Worm (Caenorhabditis elegans) whole organism, L4 larva: ENCODE results near the gene rle-1.

Experiments used
- D1046.2 ChIP-seq: fragments of 200-800 bp; sonication (Bioruptor generic); IDR thresholded peaks from 2 replicates; pipeline ENCODE4 v1.3.6; 2022; ENCODE audit warnings: missing genetic modification characterization, missing compliant biosample characterization
- T26A8.4 ChIP-seq: fragments of 200-800 bp; sonication (Bioruptor generic); IDR thresholded peaks from 2 replicates; pipeline ENCODE4 v1.3.6; 2022; ENCODE audit warnings: missing genetic modification characterization, missing compliant biosample characterization
- Y48G9A.11 ChIP-seq: fragments of 200-800 bp; sonication (Bioruptor generic); IDR thresholded peaks from 2 replicates; pipeline ENCODE4 v1.3.6; 2022; ENCODE audit warnings: missing genetic modification reagents, missing genetic modification characterization, missing compliant biosample characterization
- Y75B8A.6 ChIP-seq: fragments of 200-800 bp; sonication (Bioruptor generic); IDR thresholded peaks from 2 replicates; pipeline ENCODE4 v1.3.6; 2022; ENCODE audit warnings: missing genetic modification reagents, missing genetic modification characterization, missing compliant biosample characterization
- ZK546.5 ChIP-seq, 2 experiments: sonication (generic microtip); optimal IDR thresholded peaks; 2 replicates each; lab custom pipeline; 2017; ENCODE audit warnings: missing biosample characterization in 2 of 2, missing genetic modification characterization in 2 of 2
- aha-1 ChIP-seq: fragments of 150-350 bp; peaks from one replicate; lab custom pipeline; 2014; ENCODE audit warnings: missing biosample characterization, missing genetic modification characterization
- ama-1 ChIP-seq: fragments of 150-350 bp; optimal IDR thresholded peaks from 2 replicates; lab custom pipeline; 2014; ENCODE audit warnings: inconsistent platforms, mixed read lengths
- arid-1 ChIP-seq: fragments of 200-800 bp; sonication (Bioruptor generic); conservative IDR thresholded peaks from 2 replicates; pipeline ENCODE4 v1.3.6; 2022; ENCODE audit warnings: missing genetic modification reagents, missing genetic modification characterization, missing compliant biosample characterization
- ceh-20 ChIP-seq: fragments of 200-800 bp; sonication (Bioruptor generic); IDR thresholded peaks from 2 replicates; pipeline ENCODE4 v1.3.6; 2022; ENCODE audit warnings: missing genetic modification reagents, missing genetic modification characterization, missing compliant biosample characterization
- ceh-28 ChIP-seq: fragments of 150-350 bp; optimal IDR thresholded peaks from 2 replicates; lab custom pipeline; 2014; ENCODE audit warnings: missing biosample characterization, missing genetic modification reagents, missing genetic modification characterization
- ceh-62 ChIP-seq: sonication (generic microtip); optimal IDR thresholded peaks from 2 replicates; lab custom pipeline; 2017; ENCODE audit warnings: missing biosample characterization, missing genetic modification characterization
- ceh-82 ChIP-seq: sonication (generic microtip); optimal IDR thresholded peaks from 2 replicates; lab custom pipeline; 2017; ENCODE audit warnings: missing biosample characterization, missing genetic modification characterization
- ces-1 ChIP-seq: fragments of 150-350 bp; sonication (generic microtip); optimal IDR thresholded peaks from 4 replicates; lab custom pipeline; 2014; ENCODE audit warnings: missing biosample characterization, missing genetic modification reagents, missing genetic modification characterization
- cey-2 ChIP-seq: sonication (generic microtip); optimal IDR thresholded peaks from 3 replicates; lab custom pipeline; 2017; ENCODE audit warnings: missing genetic modification characterization, mild to moderate bottlenecking, missing compliant biosample characterization, antibody characterized with exemption, borderline replicate concordance; ENCODE audit not compliant: insufficient read depth
- daf-12 ChIP-seq: fragments of 150-350 bp; optimal IDR thresholded peaks from 2 replicates; lab custom pipeline; 2014; ENCODE audit warnings: missing biosample characterization, missing genetic modification reagents, missing genetic modification characterization
- daf-16 ChIP-seq, 3 experiments: sonication (generic microtip); optimal IDR thresholded peaks; 2 replicates each; lab custom pipeline; 2016 to 2017; ENCODE audit warnings: missing genetic modification characterization in 3 of 3, missing genetic modification reagents in 3 of 3, mild to moderate bottlenecking in 2 of 3, missing compliant biosample characterization in 2 of 3, missing biosample characterization in 1 of 3, moderate library complexity in 1 of 3
- daf-8 ChIP-seq: fragments of 200-800 bp; sonication (Bioruptor generic); IDR thresholded peaks from 2 replicates; pipeline ENCODE4 v1.3.6; 2022; ENCODE audit warnings: missing genetic modification characterization, missing compliant biosample characterization
- dmd-8 ChIP-seq: fragments of 200-800 bp; sonication (Bioruptor generic); IDR thresholded peaks from 2 replicates; pipeline ENCODE4 v1.3.6; 2022; ENCODE audit warnings: missing genetic modification characterization, missing compliant biosample characterization
- duxl-1 ChIP-seq: sonication (generic microtip); optimal IDR thresholded peaks from 2 replicates; lab custom pipeline; 2016; ENCODE audit warnings: mild to moderate bottlenecking, missing genetic modification characterization, moderate library complexity, missing compliant biosample characterization; ENCODE audit not compliant: poor library complexity
- dve-1 ChIP-seq: sonication (generic microtip); optimal IDR thresholded peaks from 2 replicates; lab custom pipeline; 2017; ENCODE audit warnings: antibody characterized with exemption, mild to moderate bottlenecking, missing genetic modification characterization, missing compliant biosample characterization; ENCODE audit not compliant: insufficient read depth
- fkh-10 ChIP-seq: fragments of 150-350 bp; optimal IDR thresholded peaks from 2 replicates; lab custom pipeline; 2014; ENCODE audit warnings: missing biosample characterization, missing genetic modification reagents, missing genetic modification characterization
- hlh-11 ChIP-seq: fragments of 200-800 bp; sonication (Bioruptor generic); optimal IDR thresholded peaks from 2 replicates; lab custom pipeline; 2018; ENCODE audit warnings: mild to moderate bottlenecking, missing genetic modification characterization, missing compliant biosample characterization
- hmg-1.1 ChIP-seq: fragments of 200-800 bp; sonication (Bioruptor generic); IDR thresholded peaks from 2 replicates; pipeline ENCODE4 v1.3.6; 2022; ENCODE audit warnings: missing genetic modification reagents, missing genetic modification characterization, missing compliant biosample characterization
- lin-13 ChIP-seq: fragments of 150-350 bp; optimal IDR thresholded peaks from 2 replicates; lab custom pipeline; 2014; ENCODE audit warnings: missing biosample characterization, missing genetic modification reagents, missing genetic modification characterization
- lin-29 ChIP-seq: fragments of 200-800 bp; sonication (Bioruptor generic); IDR thresholded peaks from 2 replicates; pipeline ENCODE4 v1.3.6; 2022; ENCODE audit warnings: missing genetic modification reagents, missing genetic modification characterization, missing compliant biosample characterization
- lin-38 ChIP-seq: fragments of 200-800 bp; sonication (Bioruptor generic); IDR thresholded peaks from 2 replicates; pipeline ENCODE4 v1.3.6; 2022; ENCODE audit warnings: missing genetic modification reagents, missing genetic modification characterization, missing compliant biosample characterization
- lin-39 ChIP-seq: fragments of 150-350 bp; optimal IDR thresholded peaks from 2 replicates; lab custom pipeline; 2014; ENCODE audit warnings: missing biosample characterization, missing genetic modification reagents, missing genetic modification characterization
- lir-3 ChIP-seq: sonication (generic microtip); optimal IDR thresholded peaks from 2 replicates; lab custom pipeline; 2016; ENCODE audit warnings: mild to moderate bottlenecking, missing genetic modification characterization, missing compliant biosample characterization
- mdt-29 ChIP-seq: fragments of 200-800 bp; sonication (Bioruptor generic); IDR thresholded peaks from 2 replicates; pipeline ENCODE4 v1.3.6; 2022; ENCODE audit warnings: missing genetic modification reagents, missing genetic modification characterization, missing compliant biosample characterization
- mes-2 ChIP-seq: sonication (generic microtip); optimal IDR thresholded peaks from 2 replicates; lab custom pipeline; 2016; ENCODE audit warnings: missing genotype, mild to moderate bottlenecking, missing genetic modification characterization, missing compliant biosample characterization; ENCODE audit not compliant: poor library complexity, severe bottlenecking
- nhr-42 ChIP-seq: fragments of 200-800 bp; sonication (Bioruptor generic); IDR thresholded peaks from 2 replicates; pipeline ENCODE4 v1.3.6; 2022; ENCODE audit warnings: missing genetic modification characterization, missing compliant biosample characterization
- nhr-48 ChIP-seq: sonication (generic microtip); optimal IDR thresholded peaks from 2 replicates; lab custom pipeline; 2016; ENCODE audit warnings: mild to moderate bottlenecking, missing genetic modification characterization, missing compliant biosample characterization
- nhr-76 ChIP-seq: fragments of 150-350 bp; optimal IDR thresholded peaks from 2 replicates; lab custom pipeline; 2014; ENCODE audit warnings: missing biosample characterization, missing genetic modification characterization
- pha-4 ChIP-seq, 2 experiments: fragments of 150-350 bp in 1 of 2; fragments of 200-800 bp in 1 of 2; sonication (Bioruptor generic) in 1 of 2; IDR thresholded peaks in 1 of 2; optimal IDR thresholded peaks in 1 of 2; 2 replicates each; pipeline versions ENCODE4 v1.3.6 to Lab custom; 2014 to 2022; ENCODE audit warnings: missing genetic modification characterization in 2 of 2, missing genetic modification reagents in 2 of 2, missing biosample characterization in 1 of 2, missing compliant biosample characterization in 1 of 2
- pqm-1 ChIP-seq: sonication (generic microtip); optimal IDR thresholded peaks from 2 replicates; lab custom pipeline; 2017; ENCODE audit warnings: missing biosample characterization, missing genetic modification characterization
- saeg-2 ChIP-seq: fragments of 200-800 bp; sonication (Bioruptor generic); IDR thresholded peaks from 2 replicates; pipeline ENCODE4 v1.3.6; 2022; ENCODE audit warnings: missing genetic modification reagents, missing genetic modification characterization, missing compliant biosample characterization
- spr-3 ChIP-seq: fragments of 200-800 bp; sonication (Bioruptor generic); optimal IDR thresholded peaks from 2 replicates; lab custom pipeline; 2018; ENCODE audit warnings: mild to moderate bottlenecking, missing genetic modification characterization, missing compliant biosample characterization
- tag-97 ChIP-seq: fragments of 200-800 bp; sonication (Bioruptor generic); IDR thresholded peaks from 2 replicates; pipeline ENCODE4 v1.3.6; 2022; ENCODE audit warnings: missing genetic modification characterization, missing compliant biosample characterization
- unc-62 ChIP-seq, 3 experiments: fragments of 150-350 bp in 1 of 3; sonication (generic microtip); optimal IDR thresholded peaks in 2 of 3; peaks in 1 of 3; 1 replicate in 1 of 3; 2 replicates in 2 of 3; lab custom pipeline; 2014 to 2017; ENCODE audit warnings: missing biosample characterization in 3 of 3, missing genetic modification characterization in 3 of 3, missing genetic modification reagents in 3 of 3, missing genotype in 1 of 3
- zfp-2 ChIP-seq: sonication (generic microtip); optimal IDR thresholded peaks from 2 replicates; lab custom pipeline; 2016; ENCODE audit warnings: mild to moderate bottlenecking, missing genetic modification characterization, missing compliant biosample characterization
- zfp-3 ChIP-seq: fragments of 200-800 bp; sonication (Bioruptor generic); conservative IDR thresholded peaks from 2 replicates; pipeline ENCODE4 v1.3.6; 2022; ENCODE audit warnings: missing genetic modification reagents, missing genetic modification characterization, missing compliant biosample characterization
- zip-11 ChIP-seq: fragments of 200-800 bp; sonication (Bioruptor generic); IDR thresholded peaks from 2 replicates; pipeline ENCODE4 v1.3.6; 2022; ENCODE audit warnings: missing genetic modification characterization, missing compliant biosample characterization
- ztf-11 ChIP-seq: fragments of 150-350 bp; optimal IDR thresholded peaks from 2 replicates; lab custom pipeline; 2014; ENCODE audit warnings: missing biosample characterization, missing genetic modification characterization

rle-1 gene

ce11 chrIII:10986438-10986837, 50.4 kb downstream of the rle-1 start:
- TF ChIP-seq mes-2, result peak; percentile 13
- TF ChIP-seq ama-1 (lab: Kevin White, UChicago), result peak; percentile 22
- peak; percentile 87 for TF ChIP-seq aha-1

ce11 chrIII:10987561-10988184, 51.6 kb downstream of the rle-1 start, which contains the start of gene col-94:
Gene col-94 (minus strand): TSS chrIII:10987873.
- TF ChIP-seq saeg-2 (GFP tag; lab: Robert Waterston, UW), result no peak
- TF ChIP-seq daf-16 (GFP tag; optimal IDR thresholded peaks at IDR 0.05; lab: Kevin White, UChicago), result no peak
- TF ChIP-seq daf-16 (tag; optimal IDR thresholded peaks at IDR 0.05; lab: Kevin White, UChicago), result no peak
- TF ChIP-seq daf-8, result 0 out of 2 replicates have a peak, but pooled peaks have one; percentile 25
- TF ChIP-seq T26A8.4 (GFP tag; lab: Robert Waterston, UW), result 0 out of 2 replicates have a peak, but pooled peaks have one; percentile 11
- TF ChIP-seq unc-62 (GFP tag; optimal IDR thresholded peaks at IDR 0.05 in 1 of 2; lab: Kevin White, UChicago), result peak in 1 of 2 experiments; percentile 56
- TF ChIP-seq unc-62 (tag; optimal IDR thresholded peaks at IDR 0.05; lab: Kevin White, UChicago), result no peak
- TF ChIP-seq aha-1, result peak; percentile 71
- 0 out of 2 replicates have a peak, but pooled peaks have one; percentile 16 for TF ChIP-seq lin-38 (GFP tag; lab: Robert Waterston, UW)
- TF ChIP-seq ama-1 (lab: Kevin White, UChicago), result peak; percentile 88
- peak; percentile 3 for TF ChIP-seq hlh-11 (tag; lab: Kevin White, UChicago)

- TF ChIP-seq ces-1 (GFP tag; lab: Kevin White, UChicago) (peak; percentile 59), zfp-2 (tag; lab: Kevin White, UChicago) (peak; percentile 80), pha-4 (GFP tag; IDR thresholded peaks at IDR 0.05; lab: Robert Waterston, UW) (peak; percentile 98), pha-4 (tag; optimal IDR thresholded peaks at IDR 0.05; lab: Kevin White, UChicago) (peak; percentile 31), Y75B8A.6 (GFP tag; lab: Robert Waterston, UW) (peak; percentile 96), dmd-8 (GFP tag; lab: Robert Waterston, UW) (peak; percentile 96), ceh-82 (tag; lab: Kevin White, UChicago) (no peak), lin-29 (GFP tag; lab: Robert Waterston, UW) (peak; percentile 86), zfp-3 (GFP tag; lab: Robert Waterston, UW) (peak; percentile 95), duxl-1 (tag; lab: Kevin White, UChicago) (peak; percentile 95), tag-97 (GFP tag; lab: Robert Waterston, UW) (peak; percentile 85; the same call in 1 of the 2 replicates), ceh-20 (GFP tag; lab: Robert Waterston, UW) (peak; percentile 97), cey-2 (tag; lab: Kevin White, UChicago) (peak; percentile 80), pqm-1 (tag; lab: Kevin White, UChicago) (peak; percentile 34), lin-13 (GFP tag; lab: Kevin White, UChicago) (peak; percentile 94), lin-39 (tag; lab: Kevin White, UChicago) (no peak), Y48G9A.11 (GFP tag; lab: Robert Waterston, UW) (peak; percentile 91), daf-12 (tag; lab: Kevin White, UChicago) (no peak), dve-1 (tag; lab: Kevin White, UChicago) (peak; percentile 99), fkh-10 (GFP tag; lab: Kevin White, UChicago) (peak; percentile 84), arid-1 (GFP tag; lab: Robert Waterston, UW) (peak; percentile 93), zip-11 (GFP tag; lab: Robert Waterston, UW) (peak; percentile 84), ztf-11 (no peak), D1046.2 (GFP tag; lab: Robert Waterston, UW) (peak; percentile 96), ZK546.5 (tag; optimal IDR thresholded peaks at IDR 0.05; lab: Kevin White, UChicago) (no peak), spr-3 (GFP tag; lab: Kevin White, UChicago) (peak; percentile 96), daf-8 (peak; percentile 93; the same call in 1 of the 2 replicates), ceh-28 (peak; percentile 37), hmg-1.1 (GFP tag; lab: Robert Waterston, UW) (peak; percentile 99), nhr-48 (tag; lab: Kevin White, UChicago) (peak; percentile 87), lir-3 (tag; lab: Kevin White, UChicago) (peak; percentile 90), nhr-76 (tag; lab: Kevin White, UChicago) (no peak), nhr-42 (GFP tag; lab: Robert Waterston, UW) (peak; percentile 93), T26A8.4 (GFP tag; lab: Robert Waterston, UW) (peak; percentile 98), mdt-29 (GFP tag; lab: Robert Waterston, UW) (peak; percentile 93), ceh-62 (tag; lab: Kevin White, UChicago) (no peak)
Observed at ce11 chrIII:10989491-10990032, 53.5 kb downstream of the rle-1 start.
